Worm (Caenorhabditis elegans) whole organism, L2 larva: ENCODE data around the gene zip-8.

Source experiments
- ZK546.5 ChIP-seq: sonication (generic microtip); optimal IDR thresholded peaks from 2 replicates; lab custom pipeline; 2017; ENCODE audit warnings: missing biosample characterization, missing genetic modification characterization
- aly-2 ChIP-seq: fragments of 150-350 bp; optimal IDR thresholded peaks from 2 replicates; lab custom pipeline; 2014; ENCODE audit warnings: missing biosample characterization, missing genetic modification characterization
- dmd-4 ChIP-seq: sonication (generic microtip); optimal IDR thresholded peaks from 2 replicates; lab custom pipeline; 2017; ENCODE audit warnings: missing biosample characterization, missing genetic modification characterization
- nhr-12 ChIP-seq: fragments of 150-350 bp; optimal IDR thresholded peaks from 2 replicates; lab custom pipeline; 2014; ENCODE audit warnings: missing biosample characterization, missing genetic modification characterization
- nhr-21 ChIP-seq: fragments of 150-350 bp; optimal IDR thresholded peaks from 2 replicates; lab custom pipeline; 2014; ENCODE audit warnings: missing biosample characterization, missing genetic modification characterization
- nhr-237 ChIP-seq: fragments of 150-350 bp; optimal IDR thresholded peaks from 2 replicates; lab custom pipeline; 2014; ENCODE audit warnings: missing biosample characterization, missing genetic modification characterization
- snpc-4 ChIP-seq: fragments of 150-350 bp; optimal IDR thresholded peaks from 2 replicates; lab custom pipeline; 2014; ENCODE audit warnings: missing biosample characterization, missing genetic modification characterization
- unc-39 ChIP-seq: fragments of 150-350 bp; optimal IDR thresholded peaks from 2 replicates; lab custom pipeline; 2014; ENCODE audit warnings: missing biosample characterization, missing genetic modification characterization
- unc-62 ChIP-seq: fragments of 150-350 bp; optimal IDR thresholded peaks from 2 replicates; lab custom pipeline; 2014; ENCODE audit warnings: missing biosample characterization, missing genetic modification reagents, missing genetic modification characterization
- zag-1 ChIP-seq: fragments of 150-350 bp; optimal IDR thresholded peaks from 2 replicates; lab custom pipeline; 2014; ENCODE audit warnings: missing biosample characterization, missing genetic modification characterization

DNA sequence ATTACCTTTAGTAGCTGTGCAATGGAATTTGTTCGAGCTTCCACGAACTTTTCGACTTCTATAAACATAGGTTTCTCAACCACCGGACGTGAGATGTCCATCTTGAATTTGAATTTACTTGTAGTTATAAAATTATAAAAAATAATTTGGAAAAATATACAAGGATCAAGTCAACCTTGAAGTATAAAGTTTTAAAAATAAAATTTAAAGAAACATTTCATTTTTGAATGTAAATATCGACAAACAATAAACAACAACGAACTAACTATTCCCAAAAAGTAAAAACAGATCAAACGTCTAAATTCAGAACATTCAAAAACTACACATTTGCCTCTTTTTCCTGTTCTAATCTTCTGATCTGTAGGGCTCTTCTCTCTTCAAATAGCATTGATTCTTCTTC is 47.9 kb upstream of the zip-8 start, which contains the start of gene popl-1:
- TF ChIP-seq unc-39 (tag; lab: Kevin White, UChicago) (no peak), nhr-237 (no peak), ZK546.5 (tag; lab: Kevin White, UChicago) (no peak), snpc-4 (no peak), unc-62 (GFP tag; lab: Kevin White, UChicago) (no peak), zag-1 (tag; lab: Kevin White, UChicago) (no peak), aly-2 (tag; lab: Kevin White, UChicago) (no peak), nhr-21 (tag; lab: Kevin White, UChicago) (no peak), dmd-4 (tag; lab: Kevin White, UChicago) (no peak), nhr-12 (tag; lab: Kevin White, UChicago) (no peak)
